Fruit fly (Drosophila melanogaster): ENCODE measurements around the gene Edem1.

Edem1 gene

dm6 chrX:1854070-1854469 is 54.6 kb downstream of the Edem1 start (continued):
- TF ChIP-seq Awh (GFP tag; IDR thresholded peaks at IDR 0.05), result peak; percentile 79
- TF ChIP-seq CG3726 (GFP tag; IDR thresholded peaks at IDR 0.05), result no peak
- TF ChIP-seq CHES-1-like (GFP tag; optimal IDR thresholded peaks at IDR 0.05), result peak; percentile 70
- no peak for TF ChIP-seq ro (GFP tag; IDR thresholded peaks at IDR 0.05)
- TF ChIP-seq sug (tag; optimal IDR thresholded peaks at IDR 0.05), result peak; percentile 56
- TF ChIP-seq odd (GFP tag; optimal IDR thresholded peaks at IDR 0.05), result peak; percentile 68
- no peak for TF ChIP-seq kni (GFP tag; optimal IDR thresholded peaks at IDR 0.05)
- TF ChIP-seq slbo (GFP tag; IDR thresholded peaks at IDR 0.05), result peak; percentile 40
- no peak for TF ChIP-seq hth (optimal IDR thresholded peaks at IDR 0.05)
- no peak for TF ChIP-seq Spps (tag; optimal IDR thresholded peaks at IDR 0.05)
- no peak for TF ChIP-seq vfl (GFP tag; optimal IDR thresholded peaks at IDR 0.05)
- peak; percentile 21 for TF ChIP-seq btn (GFP tag; optimal IDR thresholded peaks at IDR 0.05)
- TF ChIP-seq CG17186 (GFP tag; optimal IDR thresholded peaks at IDR 0.05), result no peak
- TF ChIP-seq Oaz (GFP tag; IDR thresholded peaks at IDR 0.05), result no peak
- TF ChIP-seq CG1233 (GFP tag; optimal IDR thresholded peaks at IDR 0.05), result peak; percentile 61
- no peak for TF ChIP-seq CG31388 (GFP tag; optimal IDR thresholded peaks at IDR 0.05)
- peak; percentile 58; the same call in 1 of the 2 replicates for TF ChIP-seq CG32532 (GFP tag; IDR thresholded peaks at IDR 0.05)
- 0 out of 3 replicates have a peak, but pooled peaks have one; percentile 7 for TF ChIP-seq row (GFP tag; IDR thresholded peaks at IDR 0.05)
- TF ChIP-seq chif (GFP tag; optimal IDR thresholded peaks at IDR 0.05), result peak in 1 of 2 experiments; percentile 53
- TF ChIP-seq dpn (GFP tag; optimal IDR thresholded peaks at IDR 0.05), result peak; percentile 21 to 77
- TF ChIP-seq sna (GFP tag; IDR thresholded peaks at IDR 0.05; ENCODE audit: partially characterized antibody), result no peak
- TF ChIP-seq shn (GFP tag; optimal IDR thresholded peaks at IDR 0.05), result peak; percentile 16
- TF ChIP-seq CG7745 (tag; optimal IDR thresholded peaks at IDR 0.05), result no peak
- TF ChIP-seq hbn (GFP tag; IDR thresholded peaks at IDR 0.05; ENCODE audit: partially characterized antibody), result no peak
- 0 out of 2 replicates have a peak, but pooled peaks have one; percentile 13 for TF ChIP-seq ap (GFP tag; IDR thresholded peaks at IDR 0.05)
- peak; percentile 57 for TF ChIP-seq pb (GFP tag; optimal IDR thresholded peaks at IDR 0.05)
- peak; percentile 72; the same call in 1 of the 2 replicates for TF ChIP-seq Adf1 (GFP tag; IDR thresholded peaks at IDR 0.05)
- TF ChIP-seq CG6813 (GFP tag; optimal IDR thresholded peaks at IDR 0.05), result peak; percentile 92
- peak; percentile 75 for TF ChIP-seq wek (GFP tag; optimal IDR thresholded peaks at IDR 0.05)
- peak; percentile 87 for TF ChIP-seq HHEX (GFP tag; optimal IDR thresholded peaks at IDR 0.05)
- peak; percentile 51; the same call in 1 of the 2 replicates for TF ChIP-seq CG5953 (GFP tag; IDR thresholded peaks at IDR 0.05)
- no peak for TF ChIP-seq CG2199 (GFP tag; IDR thresholded peaks at IDR 0.05)
- TF ChIP-seq Chrac-16 (GFP tag; optimal IDR thresholded peaks at IDR 0.05), result no peak
- TF ChIP-seq CG10959 (GFP tag; IDR thresholded peaks at IDR 0.05), result no peak
- TF ChIP-seq H15 (GFP tag; IDR thresholded peaks at IDR 0.05), result no peak
- TF ChIP-seq cas (GFP tag; IDR thresholded peaks at IDR 0.05), result peak; percentile 66; the same call in 1 of the 2 replicates
- peak; percentile 93 for TF ChIP-seq CG6765 (GFP tag; optimal IDR thresholded peaks at IDR 0.05)
- no peak for TF ChIP-seq gsb-n (tag; optimal IDR thresholded peaks at IDR 0.05)
- no peak for TF ChIP-seq CG6791 (GFP tag; IDR thresholded peaks at IDR 0.05; ENCODE audit: partially characterized antibody)
- TF ChIP-seq gce (GFP tag; IDR thresholded peaks at IDR 0.05), result peak; percentile 62; the same call in 1 of the 3 replicates
- peak; percentile 80 for TF ChIP-seq cwo (GFP tag; optimal IDR thresholded peaks at IDR 0.05)
- peak; percentile 42 for TF ChIP-seq CG3838 (GFP tag; optimal IDR thresholded peaks at IDR 0.05)
- peak; percentile 34; the same call in 1 of the 2 replicates for TF ChIP-seq GATAe (GFP tag; conservative IDR thresholded peaks at IDR 0.05)
- TF ChIP-seq CG15011 (GFP tag; optimal IDR thresholded peaks at IDR 0.05), result peak; percentile 67
- peak; percentile 73 for TF ChIP-seq CG11695 (GFP tag; IDR thresholded peaks at IDR 0.05)
- no peak for TF ChIP-seq CTCF (GFP tag; optimal IDR thresholded peaks at IDR 0.05)
- peak; percentile 56 for TF ChIP-seq mam (GFP tag; optimal IDR thresholded peaks at IDR 0.05)
- TF ChIP-seq sisA (GFP tag; IDR thresholded peaks at IDR 0.05), result no peak
- TF ChIP-seq Dfd (GFP tag; optimal IDR thresholded peaks at IDR 0.05), result no peak
- peak; percentile 54 for TF ChIP-seq bcd (GFP tag; optimal IDR thresholded peaks at IDR 0.05)
- TF ChIP-seq CG11093 (GFP tag; IDR thresholded peaks at IDR 0.05), result no peak
- TF ChIP-seq CG11398 (GFP tag; optimal IDR thresholded peaks at IDR 0.05), result peak; percentile 67
